Worm (Caenorhabditis elegans) whole organism, midembryonic: ENCODE data around the gene cyp-33C6.

Source experiments
- flt-1 ChIP-seq: fragments of 200-800 bp; sonication (Bioruptor generic); IDR thresholded peaks from 2 replicates; pipeline ENCODE4 v1.3.6; 2022; ENCODE audit warnings: missing genetic modification characterization, missing compliant biosample characterization
- tab-1 ChIP-seq: fragments of 200-800 bp; sonication (Bioruptor generic); IDR thresholded peaks from 2 replicates; pipeline ENCODE4 v1.3.6; 2022; ENCODE audit warnings: missing genetic modification characterization, missing compliant biosample characterization

DNA sequence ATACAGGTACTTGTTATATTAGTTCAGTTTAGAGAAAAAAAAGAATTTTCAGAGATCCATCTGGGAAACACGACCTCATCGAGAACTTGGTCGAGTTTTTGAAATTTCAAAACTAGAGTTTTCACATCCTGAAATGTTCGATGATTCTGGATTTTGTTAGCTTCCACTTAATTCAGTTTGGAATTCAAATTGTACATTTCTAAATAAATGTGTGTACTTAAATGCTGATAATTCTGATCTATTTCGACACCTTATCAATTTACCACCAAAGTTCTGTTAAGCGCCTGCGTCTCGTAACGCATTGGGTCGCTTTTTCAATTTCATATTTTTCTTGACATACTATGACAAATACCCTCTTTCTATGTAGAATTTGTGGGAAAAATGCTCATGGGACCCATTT, 45.4 kb upstream of the cyp-33C6 start, which contains the start of gene nhr-226:
- TF ChIP-seq tab-1 (no peak), flt-1 (GFP tag; lab: Robert Waterston, UW) (no peak)
